Worm (Caenorhabditis elegans): Measurements from ENCODE around the gene elli-1.

DNA sequence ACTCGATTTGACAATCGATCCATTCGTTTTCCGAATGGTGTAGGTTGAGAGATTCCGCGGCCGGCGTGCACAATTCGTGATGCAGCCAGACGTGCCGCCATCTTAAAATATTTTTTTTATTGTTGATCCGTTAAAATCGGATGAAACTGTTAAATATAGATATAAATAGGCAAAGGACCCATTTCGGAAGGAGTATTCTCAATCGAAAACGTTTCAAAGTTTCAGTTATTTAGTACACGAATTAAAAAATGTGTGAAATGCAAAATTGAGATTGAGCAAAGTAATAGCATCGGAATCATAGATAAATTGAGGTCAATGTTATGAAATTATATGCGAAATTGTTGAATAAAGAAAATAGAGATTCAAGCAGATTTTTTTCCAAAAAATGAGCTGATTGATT is 14.7 kb downstream of the elli-1 start, which contains the start of gene mrps-33:
- TF ChIP-seq unc-62 (GFP tag; optimal IDR thresholded peaks at IDR 0.05): no peak
- no peak for TF ChIP-seq lin-39 (tag; optimal IDR thresholded peaks at IDR 0.05)
- no peak for TF ChIP-seq nhr-23 (tag; optimal IDR thresholded peaks at IDR 0.05)
- TF ChIP-seq unc-39 (tag; optimal IDR thresholded peaks at IDR 0.05): no peak
- no peak for TF ChIP-seq ceh-82 (tag; optimal IDR thresholded peaks at IDR 0.05)
- no peak for TF ChIP-seq elt-1 (tag; optimal IDR thresholded peaks at IDR 0.05)
- no peak for TF ChIP-seq egl-27 (tag; optimal IDR thresholded peaks at IDR 0.05)
- no peak for TF ChIP-seq skn-1 (tag; optimal IDR thresholded peaks at IDR 0.05)
- TF ChIP-seq ztf-11 (tag; optimal IDR thresholded peaks at IDR 0.05): no peak
- TF ChIP-seq R02D3.7 (tag; optimal IDR thresholded peaks at IDR 0.05): no peak
- no peak for TF ChIP-seq nhr-11 (tag; optimal IDR thresholded peaks at IDR 0.05)
- TF ChIP-seq blmp-1 (tag; optimal IDR thresholded peaks at IDR 0.05; ENCODE audit: insufficient read depth): no peak

Data from whole organism, L2 larva.